Worm (Caenorhabditis elegans): Measurements from ENCODE around the gene lem-4.

DNA sequence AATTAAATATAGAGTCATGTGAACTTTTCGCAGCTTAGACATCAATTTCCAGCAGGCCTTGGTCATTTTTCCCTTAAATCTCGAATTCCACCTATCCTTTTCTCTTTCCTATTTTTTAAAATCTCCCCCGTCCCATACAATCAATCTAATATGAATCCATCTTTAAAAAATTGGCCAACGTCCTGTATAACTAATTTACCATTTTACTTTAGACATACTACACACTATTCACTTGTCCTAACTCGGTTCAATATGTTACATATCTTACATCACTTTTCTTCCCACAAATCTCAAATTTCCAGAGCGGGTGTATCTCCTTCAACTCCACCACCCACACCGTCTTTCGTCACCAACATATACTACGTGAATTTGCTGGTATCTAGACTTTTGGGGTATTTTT is 9.4 kb downstream of the lem-4 start, which contains the start of gene lgc-33:
- no peak for TF ChIP-seq ztf-11 (tag; optimal IDR thresholded peaks at IDR 0.05)
- TF ChIP-seq nhr-10 (tag; optimal IDR thresholded peaks at IDR 0.05) = no peak
- TF ChIP-seq unc-62 (GFP tag; optimal IDR thresholded peaks at IDR 0.05) = no peak
- TF ChIP-seq blmp-1 (tag; optimal IDR thresholded peaks at IDR 0.05; ENCODE audit: insufficient read depth) = no peak
- TF ChIP-seq ama-1 (optimal IDR thresholded peaks at IDR 0.05) = no peak
- no peak for TF ChIP-seq zag-1 (tag; optimal IDR thresholded peaks at IDR 0.05)
